Worm (Caenorhabditis elegans) whole organism, L4 larva: ENCODE measurements around the gene kbp-4.

Experiments used
- R02D3.7 ChIP-seq: fragments of 150-350 bp; sonication (generic microtip); optimal IDR thresholded peaks from 3 replicates; lab custom pipeline; 2014; ENCODE audit warnings: missing biosample characterization, missing genetic modification characterization
- ceh-28 ChIP-seq: fragments of 150-350 bp; optimal IDR thresholded peaks from 2 replicates; lab custom pipeline; 2014; ENCODE audit warnings: missing biosample characterization, missing genetic modification reagents, missing genetic modification characterization
- ctbp-1 ChIP-seq: fragments of 200-800 bp; sonication (Bioruptor generic); IDR thresholded peaks from 2 replicates; pipeline ENCODE4 v1.3.6; 2022; ENCODE audit warnings: missing genetic modification reagents, missing genetic modification characterization, missing compliant biosample characterization
- lin-39 ChIP-seq: fragments of 150-350 bp; optimal IDR thresholded peaks from 2 replicates; lab custom pipeline; 2014; ENCODE audit warnings: missing biosample characterization, missing genetic modification reagents, missing genetic modification characterization
- nhr-237 ChIP-seq: sonication (generic microtip); optimal IDR thresholded peaks from 2 replicates; lab custom pipeline; 2017; ENCODE audit warnings: missing biosample characterization, missing genetic modification characterization
- nhr-41 ChIP-seq: fragments of 200-800 bp; sonication (Bioruptor generic); IDR thresholded peaks from 2 replicates; pipeline ENCODE4 v1.3.6; 2022; ENCODE audit warnings: missing genetic modification reagents, missing genetic modification characterization, missing compliant biosample characterization
- pha-4 ChIP-seq, 2 experiments: fragments of 150-350 bp in 1 of 2; fragments of 200-800 bp in 1 of 2; sonication (Bioruptor generic) in 1 of 2; IDR thresholded peaks in 1 of 2; optimal IDR thresholded peaks in 1 of 2; 2 replicates each; pipeline versions ENCODE4 v1.3.6 to Lab custom; 2014 to 2022; ENCODE audit warnings: missing genetic modification characterization in 2 of 2, missing genetic modification reagents in 2 of 2, missing biosample characterization in 1 of 2, missing compliant biosample characterization in 1 of 2
- rbr-2 ChIP-seq: sonication (generic microtip); optimal IDR thresholded peaks from 2 replicates; lab custom pipeline; 2016; ENCODE audit warnings: missing genotype, missing genetic modification characterization, missing compliant biosample characterization
- sdz-12 ChIP-seq: fragments of 200-800 bp; sonication (Bioruptor generic); optimal IDR thresholded peaks from 2 replicates; lab custom pipeline; 2018; ENCODE audit warnings: mild to moderate bottlenecking, missing genetic modification characterization, missing compliant biosample characterization
- skn-1 ChIP-seq: fragments of 150-350 bp; optimal IDR thresholded peaks from 2 replicates; lab custom pipeline; 2014; ENCODE audit warnings: missing biosample characterization, missing genetic modification characterization
- snpc-4 ChIP-seq: fragments of 150-350 bp; optimal IDR thresholded peaks from 2 replicates; lab custom pipeline; 2014; ENCODE audit warnings: missing biosample characterization, missing genetic modification characterization
- unc-39 ChIP-seq: sonication (generic microtip); optimal IDR thresholded peaks from 2 replicates; lab custom pipeline; 2017; ENCODE audit warnings: missing biosample characterization, missing genetic modification characterization
- unc-62 ChIP-seq, 3 experiments: fragments of 150-350 bp in 1 of 3; sonication (generic microtip); optimal IDR thresholded peaks in 2 of 3; peaks in 1 of 3; 1 replicate in 1 of 3; 2 replicates in 2 of 3; lab custom pipeline; 2014 to 2017; ENCODE audit warnings: missing biosample characterization in 3 of 3, missing genetic modification characterization in 3 of 3, missing genetic modification reagents in 3 of 3, missing genotype in 1 of 3

DNA sequence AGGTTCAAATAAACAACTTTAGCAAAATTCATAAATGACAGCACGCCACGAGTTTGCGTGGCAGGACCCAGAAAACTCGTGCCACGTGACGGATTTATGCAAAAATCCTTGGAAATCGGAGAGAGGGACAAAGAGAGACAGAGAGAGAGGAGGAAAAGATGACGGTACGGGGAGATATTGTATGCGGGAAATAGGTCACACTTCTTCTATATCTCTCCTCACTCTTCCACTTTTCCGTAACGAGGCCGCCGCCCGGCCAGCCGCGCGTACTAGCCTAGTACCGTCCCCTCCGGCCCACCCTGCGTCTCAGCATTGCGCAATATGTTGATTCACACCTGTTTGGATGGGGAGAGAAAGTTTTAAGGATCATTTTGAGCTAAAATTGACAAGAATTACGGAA, 26.6 kb upstream of the kbp-4 start:
- no peak for TF ChIP-seq ctbp-1 (GFP tag; lab: Robert Waterston, UW)
- TF ChIP-seq nhr-41 (GFP tag; lab: Robert Waterston, UW), result no peak
- TF ChIP-seq snpc-4 (tag; lab: Kevin White, UChicago), result no peak
- no peak for TF ChIP-seq unc-62 (GFP tag; optimal IDR thresholded peaks at IDR 0.05 in 1 of 2; lab: Kevin White, UChicago)
- no peak for TF ChIP-seq unc-62 (tag; optimal IDR thresholded peaks at IDR 0.05; lab: Kevin White, UChicago)
- TF ChIP-seq rbr-2 (tag; lab: Kevin White, UChicago), result no peak
- no peak for TF ChIP-seq nhr-237
- no peak for TF ChIP-seq unc-39 (tag; lab: Kevin White, UChicago)
- TF ChIP-seq R02D3.7 (tag; lab: Kevin White, UChicago), result no peak
- TF ChIP-seq pha-4 (GFP tag; IDR thresholded peaks at IDR 0.05; lab: Robert Waterston, UW), result no peak
- no peak for TF ChIP-seq pha-4 (tag; optimal IDR thresholded peaks at IDR 0.05; lab: Kevin White, UChicago)
- TF ChIP-seq sdz-12, result no peak
- TF ChIP-seq skn-1 (tag; lab: Kevin White, UChicago), result no peak
- TF ChIP-seq lin-39 (tag; lab: Kevin White, UChicago), result no peak
- no peak for TF ChIP-seq ceh-28 (tag; lab: Kevin White, UChicago)
